Fruit fly (Drosophila melanogaster): ENCODE measurements around the gene BigH1.

DNA sequence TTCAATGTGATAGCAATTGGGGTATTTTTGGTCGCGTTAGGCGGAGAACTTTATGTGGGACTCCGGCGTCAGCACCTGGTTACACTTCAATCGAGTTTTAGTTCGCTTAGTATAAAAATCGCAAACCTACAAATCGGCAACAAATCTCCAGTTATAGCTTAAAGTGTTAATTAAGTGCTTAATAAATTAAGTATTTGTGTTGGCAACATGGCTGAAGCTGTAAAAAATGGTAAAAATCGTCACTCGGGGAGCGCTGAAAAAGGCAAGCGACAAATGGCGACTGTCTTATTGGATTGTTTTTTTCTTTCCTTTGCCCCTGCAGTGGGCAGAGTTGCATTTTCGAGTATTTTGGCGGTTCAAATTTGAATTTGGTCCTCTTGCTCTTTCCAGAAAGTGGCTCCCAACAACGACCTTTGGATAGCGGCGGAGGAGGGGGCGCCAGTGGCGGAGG is 3.9 kb upstream of the BigH1 start, which contains the start of gene Hexim:
- TF ChIP-seq lz (GFP tag; optimal IDR thresholded peaks at IDR 0.05), result no peak
- no peak for TF ChIP-seq CG10669 (GFP tag; optimal IDR thresholded peaks at IDR 0.05)

All from whole organism, prepupa.